Fruit fly (Drosophila melanogaster): ENCODE measurements around the gene vig.

The vig gene

DNA sequence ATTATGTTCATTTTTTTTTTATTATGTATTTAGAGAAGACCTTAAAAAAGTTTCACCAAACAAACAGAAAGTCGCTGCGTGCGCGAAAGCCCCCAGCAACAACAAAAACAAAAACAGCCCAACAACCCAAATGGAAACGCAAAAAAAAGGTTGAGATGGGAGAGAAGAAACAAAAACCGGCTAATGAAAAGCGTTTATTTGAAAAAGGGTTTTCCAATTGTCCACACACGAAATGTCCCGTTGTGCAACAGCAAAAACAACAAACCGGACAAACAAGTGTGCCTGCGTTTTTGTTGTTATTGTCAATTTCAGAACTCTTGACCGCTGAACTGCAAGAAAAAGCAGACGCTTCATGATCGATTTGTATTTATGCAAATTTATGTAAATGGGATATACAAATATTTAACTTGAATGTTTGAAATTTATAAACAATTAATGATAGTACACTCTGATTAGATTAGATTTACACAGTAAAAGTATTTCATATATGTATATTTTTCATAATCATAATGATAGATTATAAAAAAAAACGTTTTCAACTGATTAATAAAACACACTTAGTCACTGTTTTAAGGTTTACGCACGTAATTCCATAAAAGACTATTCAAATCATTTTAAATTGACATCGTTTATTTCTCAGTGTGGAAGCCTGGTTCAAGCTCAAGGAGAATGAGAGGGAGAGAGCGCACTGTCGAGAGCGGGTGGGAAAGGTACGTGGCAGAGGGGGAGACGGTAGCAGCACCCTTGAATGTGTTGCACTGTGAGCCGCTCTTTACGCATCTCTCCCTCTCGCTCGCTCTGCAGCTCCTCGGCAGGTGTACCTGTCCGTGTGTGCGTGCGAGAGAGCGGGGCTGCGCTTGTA lies 13.5 kb downstream of the vig start (continued):
- TF ChIP-seq CG6765 (GFP tag; optimal IDR thresholded peaks at IDR 0.05) (peak; percentile 51), CG10366 (GFP tag; IDR thresholded peaks at IDR 0.05) (peak; percentile 32; the same call in 1 of the 2 replicates), slp2 (GFP tag; optimal IDR thresholded peaks at IDR 0.05) (peak; percentile 39), CG10274 (GFP tag; optimal IDR thresholded peaks at IDR 0.05) (peak; percentile 43), lmd (GFP tag; IDR thresholded peaks at IDR 0.05) (peak; percentile 77), CG13624 (GFP tag; optimal IDR thresholded peaks at IDR 0.05) (no peak), D19B (GFP tag; optimal IDR thresholded peaks at IDR 0.05) (peak; percentile 18), pzg (GFP tag; optimal IDR thresholded peaks at IDR 0.05) (no peak), ind (GFP tag; optimal IDR thresholded peaks at IDR 0.05) (peak; percentile 72), CHES-1-like (GFP tag; optimal IDR thresholded peaks at IDR 0.05) (no peak), CG1792 (GFP tag; optimal IDR thresholded peaks at IDR 0.05) (peak; percentile 9), pita (GFP tag; optimal IDR thresholded peaks at IDR 0.05) (no peak), Rx (GFP tag; IDR thresholded peaks at IDR 0.05) (no peak; the same call in 1 of the 2 replicates), CG34376 (GFP tag; optimal IDR thresholded peaks at IDR 0.05) (no peak), CG18599 (GFP tag; optimal IDR thresholded peaks at IDR 0.05) (peak; percentile 74), Trl (optimal IDR thresholded peaks at IDR 0.05) (peak; percentile 66 to 94), Trl (GFP tag; optimal IDR thresholded peaks at IDR 0.05) (peak; percentile 20), Dref (GFP tag; IDR thresholded peaks at IDR 0.05) (no peak), tna (GFP tag; IDR thresholded peaks at IDR 0.05; ENCODE audit: partially characterized antibody) (no peak), CG12071 (GFP tag; optimal IDR thresholded peaks at IDR 0.05) (peak; percentile 11), twi (tag; optimal IDR thresholded peaks at IDR 0.05) (peak; percentile 41), sug (tag; optimal IDR thresholded peaks at IDR 0.05) (peak; percentile 6), CG8281 (tag; optimal IDR thresholded peaks at IDR 0.05) (peak; percentile 55), org-1 (GFP tag; optimal IDR thresholded peaks at IDR 0.05) (peak; percentile 67), Aef1 (GFP tag; IDR thresholded peaks at IDR 0.05) (peak; percentile 59; the same call in 2 of the 3 replicates), CG43689 (GFP tag; IDR thresholded peaks at IDR 0.05) (no peak), CG10959 (GFP tag; IDR thresholded peaks at IDR 0.05) (peak; percentile 76), al (GFP tag; IDR thresholded peaks at IDR 0.05) (peak; percentile 43), CG8089 (GFP tag; optimal IDR thresholded peaks at IDR 0.05) (no peak), ase (GFP tag; IDR thresholded peaks at IDR 0.05) (peak; percentile 77; the same call in 1 of the 3 replicates), dmrt11E (tag; optimal IDR thresholded peaks at IDR 0.05) (peak; percentile 87), vvl (GFP tag; IDR thresholded peaks at IDR 0.05) (peak; percentile 88), Lhr (GFP tag; optimal IDR thresholded peaks at IDR 0.05) (peak; percentile 29), crp (GFP tag; optimal IDR thresholded peaks at IDR 0.05) (peak in 1 of 2 experiments; percentile 16), fd96Cb (tag; optimal IDR thresholded peaks at IDR 0.05) (peak; percentile 86), CG17568 (GFP tag; optimal IDR thresholded peaks at IDR 0.05) (peak; percentile 25), CG14860 (GFP tag; IDR thresholded peaks at IDR 0.05; ENCODE audit: partially characterized antibody) (no peak), HmgD (GFP tag; optimal IDR thresholded peaks at IDR 0.05) (no peak), ttk (GFP tag; IDR thresholded peaks at IDR 0.05) (peak; percentile 72), caup (GFP tag; optimal IDR thresholded peaks at IDR 0.05; ENCODE audit: severe bottlenecking) (peak; percentile 55), otp (GFP tag; IDR thresholded peaks at IDR 0.05) (peak; percentile 67; the same call in 1 of the 3 replicates), CG1024 (GFP tag; IDR thresholded peaks at IDR 0.05) (peak; percentile 47), CG9437 (GFP tag; optimal IDR thresholded peaks at IDR 0.05) (peak; percentile 78), CG7357 (GFP tag; IDR thresholded peaks at IDR 0.05) (peak; percentile 66; the same call in 1 of the 3 replicates), Dip3 (GFP tag; optimal IDR thresholded peaks at IDR 0.05) (peak; percentile 10), emc (GFP tag; optimal IDR thresholded peaks at IDR 0.05) (no peak), Neu2 (GFP tag; optimal IDR thresholded peaks at IDR 0.05; ENCODE audit: borderline replicate concordance) (no peak), Nf-YB (GFP tag; optimal IDR thresholded peaks at IDR 0.05) (peak; percentile 71)

Data from whole organism, embryonic.